Fruit fly (Drosophila melanogaster) Kc167 (cell line): ENCODE measurements around the gene agt.

ENCODE experiments used
- Myc ChIP-seq: fragments of >200 bp; optimal IDR thresholded peaks from 2 replicates; lab custom pipeline; 2017; ENCODE audit warnings: missing external identifiers
- ttk ChIP-seq: sonication (Bioruptor generic); optimal IDR thresholded peaks from 2 replicates; lab custom pipeline; 2017; ENCODE audit warnings: missing external identifiers

DNA sequence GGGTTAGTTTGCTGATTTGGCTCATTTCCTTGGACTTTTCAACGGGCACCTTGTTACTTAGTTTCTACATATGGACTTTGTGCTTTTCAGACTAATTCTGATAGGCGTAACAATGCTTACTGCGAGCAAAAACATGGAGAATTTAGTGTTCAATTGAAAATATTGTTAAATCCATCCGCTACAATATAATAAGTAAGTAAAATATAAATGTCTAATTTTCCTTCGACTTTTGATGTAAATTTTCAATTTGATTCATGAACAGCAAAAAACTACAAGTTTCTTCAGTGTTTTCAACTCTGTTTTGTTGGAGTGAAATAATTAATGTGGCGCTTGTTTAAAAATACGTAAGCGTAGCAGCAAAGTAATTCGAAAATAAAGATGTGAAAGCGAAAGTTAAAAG is 51.1 kb downstream of the agt start, which contains the start of gene glob2:
- TF ChIP-seq Myc (lab: Kevin White, UChicago), result no peak
- TF ChIP-seq ttk (lab: Kevin White, UChicago), result no peak
